Comparison of ENCODE assay signal across 1 fruit fly cellular context in genomic region chr3R:25884301-25884700, dm6.
TF ChIP-seq lines count a peak whose summit lies in the region.

No protein-coding gene starts in this region.

TF ChIP-seq in whole organism, embryonic, 481 proteins besides CTCF, POLR2A, EP300 and RAD21 (continued from another document):
- no peak for TF ChIP-seq Bgb (GFP tag; IDR thresholded peaks at IDR 0.05; lab: Robert Waterston, UW; ENCODE audit: partially characterized antibody)
- no peak for TF ChIP-seq unc-4 (GFP tag; IDR thresholded peaks at IDR 0.05; lab: Robert Waterston, UW; ENCODE audit: partially characterized antibody)
- TF ChIP-seq CG14965 (GFP tag; optimal IDR thresholded peaks at IDR 0.05; lab: Kevin White, UChicago; ENCODE audit: borderline replicate concordance), result no peak
- TF ChIP-seq crp (GFP tag; optimal IDR thresholded peaks at IDR 0.05; lab: Kevin White, UChicago), result no peak
- no peak for TF ChIP-seq Hr39 (optimal IDR thresholded peaks at IDR 0.05; lab: Kevin White, UChicago)
- no peak for TF ChIP-seq Taf1 (GFP tag; IDR thresholded peaks at IDR 0.05; lab: Robert Waterston, UW)
- TF ChIP-seq CG12155 (GFP tag; optimal IDR thresholded peaks at IDR 0.05; lab: Kevin White, UChicago), result peak; percentile 24
- TF ChIP-seq GATAe (GFP tag; conservative IDR thresholded peaks at IDR 0.05; lab: Robert Waterston, UW), result no peak
- no peak for TF ChIP-seq Hsf (GFP tag; optimal IDR thresholded peaks at IDR 0.05; lab: Kevin White, UChicago)
- peak; percentile 66 for TF ChIP-seq CG2202 (tag; optimal IDR thresholded peaks at IDR 0.05; lab: Kevin White, UChicago)
- no peak for TF ChIP-seq B-H2 (GFP tag; optimal IDR thresholded peaks at IDR 0.05; lab: Kevin White, UChicago)
- TF ChIP-seq Sox102F (GFP tag; optimal IDR thresholded peaks at IDR 0.05; lab: Kevin White, UChicago), result peak; percentile 88
- peak; percentile 30 for TF ChIP-seq CG16815 (GFP tag; optimal IDR thresholded peaks at IDR 0.05; lab: Kevin White, UChicago)
- no peak for TF ChIP-seq pnt (GFP tag; optimal IDR thresholded peaks at IDR 0.05; lab: Kevin White, UChicago)
- TF ChIP-seq Blimp-1 (GFP tag; optimal IDR thresholded peaks at IDR 0.05; lab: Kevin White, UChicago), result peak; percentile 88
- TF ChIP-seq BtbVII (GFP tag; optimal IDR thresholded peaks at IDR 0.05; lab: Kevin White, UChicago), result no peak
- no peak for TF ChIP-seq pfk (GFP tag; optimal IDR thresholded peaks at IDR 0.05; lab: Kevin White, UChicago)
- TF ChIP-seq CG11398 (GFP tag; optimal IDR thresholded peaks at IDR 0.05; lab: Kevin White, UChicago), result no peak
- no peak for TF ChIP-seq Poxn (GFP tag; IDR thresholded peaks at IDR 0.05; lab: Robert Waterston, UW)
